Worm (Caenorhabditis elegans): ENCODE results near the gene F36D4.1.

ce11 chrV:9375378-9375777 is 41.3 kb upstream of the F36D4.1 start, which contains the start of gene E02C12.9:
- TF ChIP-seq him-1 (tag; optimal IDR thresholded peaks at IDR 0.05) (no peak), dao-5 (tag; optimal IDR thresholded peaks at IDR 0.05) (no peak)
